Worm (Caenorhabditis elegans) whole organism, young adult: ENCODE measurements around the gene T01B10.5.

ENCODE experiments used
- madf-10 ChIP-seq: sonication (generic microtip); optimal IDR thresholded peaks from 2 replicates; lab custom pipeline; 2016; ENCODE audit warnings: mild to moderate bottlenecking, missing genetic modification characterization, missing compliant biosample characterization
- nfya-1 ChIP-seq: sonication (generic microtip); optimal IDR thresholded peaks from 2 replicates; lab custom pipeline; 2017; ENCODE audit warnings: antibody characterized with exemption, missing compliant biosample characterization, missing genetic modification characterization, borderline replicate concordance; ENCODE audit not compliant: insufficient read depth
- rec-8 ChIP-seq, 2 experiments: sonication (generic microtip); optimal IDR thresholded peaks; 2 replicates each; lab custom pipeline; 2016; ENCODE audit warnings: mild to moderate bottlenecking in 2 of 2, missing genetic modification characterization in 2 of 2, missing genetic modification reagents in 2 of 2, missing genotype in 2 of 2, missing biosample characterization in 1 of 2, missing compliant biosample characterization in 1 of 2, moderate library complexity in 1 of 2
- ztf-26 ChIP-seq: sonication (generic microtip); optimal IDR thresholded peaks from 2 replicates; lab custom pipeline; 2017; ENCODE audit warnings: missing genetic modification characterization, missing compliant biosample characterization

ce11 chrX:8499721-8500120, 4.6 kb downstream of the T01B10.5 start, which contains the start of gene grd-14:
- TF ChIP-seq rec-8 (tag; optimal IDR thresholded peaks at IDR 0.05; lab: Kevin White, UChicago) (no peak), madf-10 (tag; lab: Kevin White, UChicago) (no peak), ztf-26 (no peak), nfya-1 (no peak)
